Worm (Caenorhabditis elegans) whole organism, mixed stage, embryonic: Measurements from ENCODE around the gene leo-1.

Source experiments
- bed-3 ChIP-seq: fragments of 200-800 bp; sonication (Bioruptor generic); optimal IDR thresholded peaks from 3 replicates; lab custom pipeline; 2018; ENCODE audit warnings: mild to moderate bottlenecking, missing genetic modification characterization, moderate library complexity, missing compliant biosample characterization
- ceh-39 ChIP-seq: fragments of 150-350 bp; optimal IDR thresholded peaks from 2 replicates; lab custom pipeline; 2014; ENCODE audit warnings: missing biosample characterization, missing genetic modification characterization
- elt-1 ChIP-seq: sonication (generic microtip); optimal IDR thresholded peaks from 2 replicates; lab custom pipeline; 2017; ENCODE audit warnings: missing genetic modification characterization, mild to moderate bottlenecking, missing compliant biosample characterization, antibody characterized with exemption, moderate library complexity, borderline replicate concordance; ENCODE audit not compliant: insufficient read depth
- elt-3 ChIP-seq: fragments of 150-350 bp; optimal IDR thresholded peaks from 2 replicates; lab custom pipeline; 2014; ENCODE audit warnings: missing biosample characterization, missing genetic modification characterization
- lin-13 ChIP-seq: fragments of 150-350 bp; optimal IDR thresholded peaks from 2 replicates; lab custom pipeline; 2014; ENCODE audit warnings: missing biosample characterization, missing genetic modification characterization
- nhr-76 ChIP-seq: sonication (generic microtip); optimal IDR thresholded peaks from 2 replicates; lab custom pipeline; 2017; ENCODE audit warnings: missing biosample characterization, missing genetic modification characterization
- snpc-4 ChIP-seq: fragments of 150-350 bp; optimal IDR thresholded peaks from 2 replicates; lab custom pipeline; 2014; ENCODE audit warnings: missing biosample characterization, missing genetic modification characterization
- tbx-8 ChIP-seq: fragments of 200-800 bp; sonication (Bioruptor generic); optimal IDR thresholded peaks from 2 replicates; lab custom pipeline; 2018; ENCODE audit warnings: mild to moderate bottlenecking, missing genetic modification characterization, moderate library complexity, missing compliant biosample characterization
- unc-62 ChIP-seq: fragments of 150-350 bp; optimal IDR thresholded peaks from 2 replicates; lab custom pipeline; 2014; ENCODE audit warnings: missing biosample characterization, missing genetic modification reagents, missing genetic modification characterization
- zip-8 ChIP-seq: fragments of 150-350 bp; optimal IDR thresholded peaks from 2 replicates; lab custom pipeline; 2014; ENCODE audit warnings: missing biosample characterization, missing genetic modification characterization
- ztf-11 ChIP-seq: fragments of 150-350 bp; optimal IDR thresholded peaks from 2 replicates; lab custom pipeline; 2014; ENCODE audit warnings: missing biosample characterization, missing genetic modification characterization

DNA sequence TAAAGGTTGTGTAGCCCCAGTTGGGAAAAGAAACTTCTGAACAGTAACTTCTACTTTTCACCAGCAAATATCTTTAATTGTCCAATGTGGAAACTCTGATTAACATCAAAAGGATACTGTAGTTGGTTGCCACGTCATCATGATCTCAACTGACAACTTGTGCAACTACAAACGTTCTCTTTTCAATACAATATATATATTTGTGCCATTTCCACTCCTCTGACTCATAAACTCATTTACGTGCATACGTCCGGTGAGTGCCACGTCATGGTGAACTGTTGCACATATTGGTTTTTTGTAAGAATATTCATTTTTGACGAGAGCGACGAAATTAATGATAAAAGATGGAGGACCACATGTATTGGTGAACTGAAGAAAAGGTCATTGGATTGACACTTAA, 21.4 kb downstream of the leo-1 start:
- no peak for TF ChIP-seq unc-62
- TF ChIP-seq lin-13 (tag; lab: Kevin White, UChicago), result no peak
- no peak for TF ChIP-seq zip-8 (tag; lab: Kevin White, UChicago)
- no peak for TF ChIP-seq snpc-4 (tag; lab: Kevin White, UChicago)
- no peak for TF ChIP-seq tbx-8 (GFP tag; lab: Kevin White, UChicago)
- no peak for TF ChIP-seq elt-3 (tag; lab: Kevin White, UChicago)
- no peak for TF ChIP-seq bed-3 (GFP tag; lab: Kevin White, UChicago)
- TF ChIP-seq ceh-39 (tag; lab: Kevin White, UChicago), result no peak
- TF ChIP-seq nhr-76, result no peak
- no peak for TF ChIP-seq ztf-11 (tag; lab: Kevin White, UChicago)
- TF ChIP-seq elt-1 (tag; lab: Kevin White, UChicago), result no peak
